Worm (Caenorhabditis elegans) whole organism, L1 larva: ENCODE results near the gene srw-77.

Experiments
- C04F5.9 ChIP-seq: sonication (generic microtip); optimal IDR thresholded peaks from 2 replicates; lab custom pipeline; 2016; ENCODE audit warnings: missing genetic modification characterization, missing compliant biosample characterization
- C34B4.2 ChIP-seq: sonication (generic microtip); optimal IDR thresholded peaks from 2 replicates; lab custom pipeline; 2017; ENCODE audit warnings: mild to moderate bottlenecking, missing genetic modification characterization, missing compliant biosample characterization
- aha-1 ChIP-seq: fragments of 150-350 bp; optimal IDR thresholded peaks from 2 replicates; lab custom pipeline; 2014; ENCODE audit warnings: missing biosample characterization, missing genetic modification characterization
- aly-2 ChIP-seq: fragments of 150-350 bp; optimal IDR thresholded peaks from 2 replicates; lab custom pipeline; 2014; ENCODE audit warnings: missing biosample characterization, missing genetic modification characterization
- blmp-1 ChIP-seq: fragments of 150-350 bp; optimal IDR thresholded peaks from 2 replicates; lab custom pipeline; 2014; ENCODE audit warnings: missing biosample characterization, missing genetic modification characterization
- ceh-8 ChIP-seq: fragments of 200-800 bp; sonication (Bioruptor generic); optimal IDR thresholded peaks from 2 replicates; lab custom pipeline; 2018; ENCODE audit warnings: mild to moderate bottlenecking, missing genetic modification characterization, moderate library complexity, missing compliant biosample characterization
- ceh-88 ChIP-seq: fragments of 200-800 bp; sonication (Bioruptor generic); IDR thresholded peaks from 2 replicates; pipeline ENCODE4 v1.3.6; 2022; ENCODE audit warnings: missing genetic modification characterization, missing compliant biosample characterization
- dsc-1 ChIP-seq: sonication (generic microtip); optimal IDR thresholded peaks from 2 replicates; lab custom pipeline; 2016; ENCODE audit warnings: mild to moderate bottlenecking, missing genetic modification characterization, missing compliant biosample characterization
- efl-1 ChIP-seq, 4 experiments: fragments of 150-350 bp; optimal IDR thresholded peaks in 3 of 4; peaks in 1 of 4; 1 replicate in 1 of 4; 2 replicates in 3 of 4; lab custom pipeline; 2014; ENCODE audit warnings: missing biosample characterization in 2 of 4, missing genetic modification characterization in 2 of 4, missing genetic modification reagents in 2 of 4
- egl-27 ChIP-seq, 2 experiments: fragments of 150-350 bp in 1 of 2; sonication (generic microtip); optimal IDR thresholded peaks; 3 replicates each; lab custom pipeline; 2017 to 2018; ENCODE audit warnings: missing biosample characterization in 2 of 2, missing genetic modification characterization in 2 of 2, missing genetic modification reagents in 2 of 2
- elt-2 ChIP-seq: sonication (generic microtip); optimal IDR thresholded peaks from 2 replicates; lab custom pipeline; 2016; ENCODE audit warnings: missing genetic modification characterization, mild to moderate bottlenecking, inconsistent platforms, missing compliant biosample characterization, missing genetic modification reagents
- fkh-4 ChIP-seq: sonication (generic microtip); optimal IDR thresholded peaks from 2 replicates; lab custom pipeline; 2016; ENCODE audit warnings: missing compliant biosample characterization, missing genetic modification characterization, borderline replicate concordance
- grh-1 ChIP-seq: fragments of 200-800 bp; sonication (Bioruptor generic); IDR thresholded peaks from 2 replicates; pipeline ENCODE4 v1.3.6; 2022; ENCODE audit warnings: missing genetic modification reagents, missing genetic modification characterization, missing compliant biosample characterization
- hlh-17 ChIP-seq: fragments of 200-800 bp; sonication (Bioruptor generic); optimal IDR thresholded peaks from 2 replicates; lab custom pipeline; 2018; ENCODE audit warnings: missing genetic modification characterization, mild to moderate bottlenecking, missing compliant biosample characterization, moderate library complexity, borderline replicate concordance
- hlh-4 ChIP-seq: sonication (generic microtip); optimal IDR thresholded peaks from 2 replicates; lab custom pipeline; 2016; ENCODE audit warnings: mild to moderate bottlenecking, missing genetic modification characterization, missing compliant biosample characterization
- jun-1 ChIP-seq: fragments of 150-350 bp; optimal IDR thresholded peaks from 2 replicates; lab custom pipeline; 2014; ENCODE audit warnings: missing biosample characterization, missing genetic modification reagents, missing genetic modification characterization
- lin-15B ChIP-seq: fragments of 150-350 bp; sonication (generic microtip); optimal IDR thresholded peaks from 3 replicates; lab custom pipeline; 2014; ENCODE audit warnings: missing biosample characterization, missing genetic modification characterization
- lin-35 ChIP-seq, 2 experiments: fragments of 150-350 bp; optimal IDR thresholded peaks; 2 replicates each; lab custom pipeline; 2014; ENCODE audit warnings: missing biosample characterization in 2 of 2, missing genetic modification characterization in 2 of 2, missing genetic modification reagents in 2 of 2
- lir-3 ChIP-seq: sonication (generic microtip); optimal IDR thresholded peaks from 2 replicates; lab custom pipeline; 2016; ENCODE audit warnings: mild to moderate bottlenecking, missing genetic modification characterization, moderate library complexity, missing compliant biosample characterization; ENCODE audit not compliant: poor library complexity
- lsy-2 ChIP-seq, 2 experiments: fragments of 150-350 bp; optimal IDR thresholded peaks; 2 replicates each; lab custom pipeline; 2014; ENCODE audit warnings: missing biosample characterization in 2 of 2, missing genetic modification characterization in 2 of 2
- mab-9 ChIP-seq: fragments of 200-800 bp; sonication (Bioruptor generic); IDR thresholded peaks from 2 replicates; pipeline ENCODE4 v1.3.6; 2022; ENCODE audit warnings: missing genetic modification reagents, missing genetic modification characterization, missing compliant biosample characterization
- mdl-1 ChIP-seq, 2 experiments: fragments of 150-350 bp; optimal IDR thresholded peaks; 2 replicates each; lab custom pipeline; 2014 to 2017; ENCODE audit warnings: missing biosample characterization in 2 of 2, missing genetic modification characterization in 2 of 2, inconsistent platforms in 1 of 2
- mep-1 ChIP-seq: fragments of 150-350 bp; optimal IDR thresholded peaks from 2 replicates; lab custom pipeline; 2014; ENCODE audit warnings: missing biosample characterization, missing genetic modification characterization
- nhr-20 ChIP-seq: sonication (generic microtip); optimal IDR thresholded peaks from 2 replicates; lab custom pipeline; 2016; ENCODE audit warnings: mild to moderate bottlenecking, missing genetic modification characterization, missing compliant biosample characterization
- nhr-84 ChIP-seq: sonication (generic microtip); optimal IDR thresholded peaks from 2 replicates; lab custom pipeline; 2017; ENCODE audit warnings: missing biosample characterization, missing genetic modification characterization
- rnt-1 ChIP-seq: sonication (generic microtip); optimal IDR thresholded peaks from 2 replicates; lab custom pipeline; 2016; ENCODE audit warnings: mild to moderate bottlenecking, missing genetic modification characterization, moderate library complexity, missing compliant biosample characterization
- skn-1 ChIP-seq: fragments of 150-350 bp; optimal IDR thresholded peaks from 2 replicates; lab custom pipeline; 2014; ENCODE audit warnings: missing biosample characterization, missing genetic modification characterization
- swsn-7 ChIP-seq: sonication (generic microtip); optimal IDR thresholded peaks from 2 replicates; lab custom pipeline; 2016; ENCODE audit warnings: missing genetic modification characterization, missing compliant biosample characterization
- tbx-2 ChIP-seq: sonication (generic microtip); optimal IDR thresholded peaks from 2 replicates; lab custom pipeline; 2016; ENCODE audit warnings: missing genetic modification characterization, missing compliant biosample characterization
- tlp-1 ChIP-seq: fragments of 150-350 bp; optimal IDR thresholded peaks from 2 replicates; lab custom pipeline; 2014; ENCODE audit warnings: missing biosample characterization, missing genetic modification characterization
- unc-30 ChIP-seq: sonication (generic microtip); optimal IDR thresholded peaks from 2 replicates; lab custom pipeline; 2017; ENCODE audit warnings: missing biosample characterization, missing genetic modification characterization
- unc-62 ChIP-seq: fragments of 150-350 bp; optimal IDR thresholded peaks from 2 replicates; lab custom pipeline; 2014; ENCODE audit warnings: missing biosample characterization, missing genetic modification reagents, missing genetic modification characterization
- unc-98 ChIP-seq: fragments of 200-800 bp; sonication (Bioruptor generic); IDR thresholded peaks from 2 replicates; pipeline ENCODE4 v1.3.6; 2022; ENCODE audit warnings: missing genetic modification characterization, missing compliant biosample characterization
- zag-1 ChIP-seq: fragments of 150-350 bp; optimal IDR thresholded peaks from 2 replicates; lab custom pipeline; 2014; ENCODE audit warnings: missing biosample characterization, missing genetic modification characterization

The srw-77 gene

ce11 chrV:16610791-16611385 lies 32.6 kb downstream of the srw-77 start, which contains the start of gene srw-54:
TSS of gene srw-54 (plus strand) at chrV:16611335.
- no peak for TF ChIP-seq grh-1 (GFP tag; lab: Robert Waterston, UW)
- no peak for TF ChIP-seq hlh-4 (tag; lab: Kevin White, UChicago)
- no peak for TF ChIP-seq aly-2 (tag; lab: Kevin White, UChicago)
- TF ChIP-seq elt-2 (tag; lab: Kevin White, UChicago), result peak; percentile 57
- no peak for TF ChIP-seq fkh-4 (tag; lab: Kevin White, UChicago)
- no peak for TF ChIP-seq ceh-8 (GFP tag; lab: Kevin White, UChicago)
- TF ChIP-seq unc-62 (GFP tag; lab: Kevin White, UChicago), result no peak
- no peak for TF ChIP-seq efl-1 (optimal IDR thresholded peaks at IDR 0.05; lab: Kevin White, UChicago)
- peak in 1 of 2 experiments; percentile 39 for TF ChIP-seq efl-1 (GFP tag; optimal IDR thresholded peaks at IDR 0.05 in 1 of 2; lab: Kevin White, UChicago)

ce11 chrV:16610094-16610493 lies 33.4 kb downstream of the srw-77 start:
- TF ChIP-seq elt-2 (tag; lab: Kevin White, UChicago) (peak; percentile 81), jun-1 (peak; percentile 46), mdl-1 (tag; optimal IDR thresholded peaks at IDR 0.05; lab: Kevin White, UChicago) (no peak), tlp-1 (tag; lab: Kevin White, UChicago) (no peak), unc-30 (tag; lab: Kevin White, UChicago) (no peak), lin-35 (GFP tag; optimal IDR thresholded peaks at IDR 0.05; lab: Kevin White, UChicago) (peak in 1 of 2 experiments; percentile 4)

- TF ChIP-seq dsc-1, result no peak
- no peak for TF ChIP-seq nhr-20
- no peak for TF ChIP-seq lir-3 (tag; lab: Kevin White, UChicago)
- no peak for TF ChIP-seq blmp-1
- TF ChIP-seq ceh-88, result no peak
- TF ChIP-seq lin-15B (tag; lab: Kevin White, UChicago), result no peak
- peak; percentile 73 for TF ChIP-seq elt-2 (tag; lab: Kevin White, UChicago)
- TF ChIP-seq zag-1, result no peak
- peak; percentile 42 for TF ChIP-seq jun-1
- TF ChIP-seq skn-1 (tag; lab: Kevin White, UChicago), result no peak
- TF ChIP-seq mab-9 (GFP tag; lab: Robert Waterston, UW), result no peak
- TF ChIP-seq aha-1 (tag; lab: Kevin White, UChicago), result no peak
- TF ChIP-seq lsy-2 (tag; optimal IDR thresholded peaks at IDR 0.05; lab: Kevin White, UChicago), result no peak
- no peak for TF ChIP-seq C34B4.2 (tag; lab: Kevin White, UChicago)
- no peak for TF ChIP-seq mdl-1 (tag; optimal IDR thresholded peaks at IDR 0.05; lab: Kevin White, UChicago)
- TF ChIP-seq C04F5.9 (tag; lab: Kevin White, UChicago), result no peak
These were observed 35.0 kb downstream of the srw-77 start for ce11 chrV:16608478-16608877.

ce11 chrV:16606313-16606712 lies 37.1 kb downstream of the srw-77 start, which contains the start of gene Y32B12C.1:
TSS of gene Y32B12C.1 (plus strand) at chrV:16606613.
- TF ChIP-seq swsn-7 (tag; lab: Kevin White, UChicago), result no peak
- TF ChIP-seq tbx-2 (tag; lab: Kevin White, UChicago), result no peak
- no peak for TF ChIP-seq mep-1 (tag; lab: Kevin White, UChicago)
- TF ChIP-seq egl-27 (tag; optimal IDR thresholded peaks at IDR 0.05; lab: Kevin White, UChicago), result no peak
- TF ChIP-seq hlh-17 (GFP tag; lab: Kevin White, UChicago), result no peak
- no peak for TF ChIP-seq unc-98 (GFP tag; lab: Robert Waterston, UW)
- TF ChIP-seq lin-35 (GFP tag; optimal IDR thresholded peaks at IDR 0.05; lab: Kevin White, UChicago), result no peak
- no peak for TF ChIP-seq rnt-1 (tag; lab: Kevin White, UChicago)
- TF ChIP-seq nhr-84 (tag; lab: Kevin White, UChicago), result no peak
